Fruit fly (Drosophila melanogaster): ENCODE results near the gene gzl.

The gzl gene

dm6 chr3R:6388414-6388830, 5.7 kb downstream of the gzl start (continued):
- TF ChIP-seq Dll (GFP tag; IDR thresholded peaks at IDR 0.05; ENCODE audit: partially characterized antibody) (peak; percentile 70), Scr (GFP tag; IDR thresholded peaks at IDR 0.05; ENCODE audit: partially characterized antibody) (peak; percentile 71), gfzf (GFP tag; optimal IDR thresholded peaks at IDR 0.05) (peak; percentile 28), nerfin-2 (GFP tag; IDR thresholded peaks at IDR 0.05; ENCODE audit: partially characterized antibody) (peak; percentile 88), zen2 (GFP tag; IDR thresholded peaks at IDR 0.05; ENCODE audit: partially characterized antibody) (peak; percentile 55; the same call in 1 of the 3 replicates), sna (GFP tag; IDR thresholded peaks at IDR 0.05; ENCODE audit: partially characterized antibody) (peak; percentile 81), Opbp (GFP tag; IDR thresholded peaks at IDR 0.05; ENCODE audit: partially characterized antibody) (peak; percentile 48; the same call in 1 of the 3 replicates), CG16813 (GFP tag; IDR thresholded peaks at IDR 0.05; ENCODE audit: partially characterized antibody) (peak; percentile 83), CG4854 (GFP tag; optimal IDR thresholded peaks at IDR 0.05) (no peak), sr (GFP tag; IDR thresholded peaks at IDR 0.05) (no peak), amos (GFP tag; IDR thresholded peaks at IDR 0.05; ENCODE audit: partially characterized antibody) (peak; percentile 47; the same call in 1 of the 2 replicates)

dm6 chr3R:6393515-6394246, 11.0 kb downstream of the gzl start:
- no peak for TF ChIP-seq zen2 (GFP tag; IDR thresholded peaks at IDR 0.05; ENCODE audit: partially characterized antibody)
- TF ChIP-seq cg (GFP tag; optimal IDR thresholded peaks at IDR 0.05), result peak; percentile 7
- peak; percentile 97 for TF ChIP-seq sd (tag; optimal IDR thresholded peaks at IDR 0.05)
- peak; percentile 76 for TF ChIP-seq Ets65A (GFP tag)
- TF ChIP-seq CG6854 (GFP tag; optimal IDR thresholded peaks at IDR 0.05), result no peak
- peak; percentile 6 for TF ChIP-seq CG34376 (GFP tag; optimal IDR thresholded peaks at IDR 0.05)
- no peak for TF ChIP-seq stc (GFP tag; IDR thresholded peaks at IDR 0.05)
- peak; percentile 15 for TF ChIP-seq nom (GFP tag; optimal IDR thresholded peaks at IDR 0.05)
- peak; percentile 16 for TF ChIP-seq Med (GFP tag)
- no peak for TF ChIP-seq dimm (GFP tag; IDR thresholded peaks at IDR 0.05)
- peak; percentile 30 for TF ChIP-seq pros (GFP tag; optimal IDR thresholded peaks at IDR 0.05)
- 0 out of 2 replicates have a peak, but pooled peaks have one; percentile 6 for TF ChIP-seq crol (GFP tag; IDR thresholded peaks at IDR 0.05)
- TF ChIP-seq CG11456 (GFP tag; IDR thresholded peaks at IDR 0.05), result no peak
- TF ChIP-seq gfzf (GFP tag; optimal IDR thresholded peaks at IDR 0.05), result no peak
- TF ChIP-seq Six4 (GFP tag; optimal IDR thresholded peaks at IDR 0.05), result no peak
- peak; percentile 44 for TF ChIP-seq CG12769 (tag; optimal IDR thresholded peaks at IDR 0.05)
- TF ChIP-seq TFAM (GFP tag; optimal IDR thresholded peaks at IDR 0.05), result no peak
- no peak for TF ChIP-seq CG17829 (tag; optimal IDR thresholded peaks at IDR 0.05)
- TF ChIP-seq zen (tag; optimal IDR thresholded peaks at IDR 0.05), result no peak

- TF ChIP-seq Ets97D (GFP tag; optimal IDR thresholded peaks at IDR 0.05), result no peak
- peak; percentile 79 for TF ChIP-seq sd (tag; optimal IDR thresholded peaks at IDR 0.05)
- TF ChIP-seq CG7786 (GFP tag; optimal IDR thresholded peaks at IDR 0.05), result no peak
- TF ChIP-seq NC2β (GFP tag; optimal IDR thresholded peaks at IDR 0.05), result no peak
- peak; percentile 1 for TF ChIP-seq CG10543 (GFP tag; optimal IDR thresholded peaks at IDR 0.05)
- TF ChIP-seq eve (GFP tag; optimal IDR thresholded peaks at IDR 0.05), result peak in 1 of 2 experiments; percentile 48
- peak; percentile 25 for TF ChIP-seq D19A (tag; optimal IDR thresholded peaks at IDR 0.05)
- TF ChIP-seq Hr78 (GFP tag; optimal IDR thresholded peaks at IDR 0.05), result peak in 1 of 2 experiments; percentile 71
- TF ChIP-seq CG10321 (GFP tag; IDR thresholded peaks at IDR 0.05), result no peak
- peak; percentile 69 for TF ChIP-seq mirr (GFP tag; optimal IDR thresholded peaks at IDR 0.05)
- TF ChIP-seq crol (GFP tag; IDR thresholded peaks at IDR 0.05), result peak; percentile 25; the same call in 1 of the 2 replicates
- TF ChIP-seq Pdp1 (GFP tag; optimal IDR thresholded peaks at IDR 0.05), result peak in 1 of 2 experiments; percentile 26
- TF ChIP-seq Nf-YB (GFP tag; optimal IDR thresholded peaks at IDR 0.05), result no peak
- no peak for TF ChIP-seq da (GFP tag; optimal IDR thresholded peaks at IDR 0.05)
- TF ChIP-seq tna (GFP tag; IDR thresholded peaks at IDR 0.05; ENCODE audit: partially characterized antibody), result no peak
- TF ChIP-seq twi (tag; optimal IDR thresholded peaks at IDR 0.05), result peak; percentile 81
- no peak for TF ChIP-seq kni (GFP tag; optimal IDR thresholded peaks at IDR 0.05)
- no peak for TF ChIP-seq CG10209 (GFP tag; optimal IDR thresholded peaks at IDR 0.05)
- peak; percentile 6 for TF ChIP-seq kah (GFP tag; optimal IDR thresholded peaks at IDR 0.05)
- TF ChIP-seq exex (tag; optimal IDR thresholded peaks at IDR 0.05), result peak; percentile 62
These were observed 11.5 kb downstream of the gzl start for dm6 chr3R:6394247-6394522.
